Worm (Caenorhabditis elegans) whole organism, L2 larva: ENCODE results near the gene glr-6.

Experiments used
- F13H6.1 ChIP-seq: sonication (generic microtip); optimal IDR thresholded peaks from 2 replicates; lab custom pipeline; 2016; ENCODE audit warnings: missing genetic modification characterization, missing compliant biosample characterization
- R02D3.7 ChIP-seq: fragments of 150-350 bp; optimal IDR thresholded peaks from 2 replicates; lab custom pipeline; 2014; ENCODE audit warnings: missing biosample characterization, missing genetic modification characterization
- ZK546.5 ChIP-seq: sonication (generic microtip); optimal IDR thresholded peaks from 2 replicates; lab custom pipeline; 2017; ENCODE audit warnings: missing biosample characterization, missing genetic modification characterization
- alr-1 ChIP-seq: fragments of 150-350 bp; optimal IDR thresholded peaks from 2 replicates; lab custom pipeline; 2014; ENCODE audit warnings: missing biosample characterization, missing genetic modification characterization
- aly-2 ChIP-seq: fragments of 150-350 bp; optimal IDR thresholded peaks from 2 replicates; lab custom pipeline; 2014; ENCODE audit warnings: missing biosample characterization, missing genetic modification characterization
- ama-1 ChIP-seq: fragments of 150-350 bp; optimal IDR thresholded peaks from 2 replicates; lab custom pipeline; 2018; ENCODE audit warnings: inconsistent platforms
- blmp-1 ChIP-seq: sonication (generic microtip); optimal IDR thresholded peaks from 2 replicates; lab custom pipeline; 2017; ENCODE audit warnings: missing genetic modification characterization, mild to moderate bottlenecking, missing compliant biosample characterization, antibody characterized with exemption, moderate library complexity; ENCODE audit not compliant: insufficient read depth
- crh-2 ChIP-seq: sonication (generic microtip); optimal IDR thresholded peaks from 2 replicates; lab custom pipeline; 2017; ENCODE audit warnings: missing biosample characterization, missing genetic modification characterization
- elt-3 ChIP-seq: sonication (generic microtip); optimal IDR thresholded peaks from 2 replicates; lab custom pipeline; 2017; ENCODE audit warnings: missing biosample characterization, missing genetic modification characterization
- fos-1 ChIP-seq: fragments of 150-350 bp; optimal IDR thresholded peaks from 2 replicates; lab custom pipeline; 2014; ENCODE audit warnings: missing biosample characterization, missing genetic modification characterization
- gmeb-1 ChIP-seq: fragments of 150-350 bp; optimal IDR thresholded peaks from 2 replicates; lab custom pipeline; 2014; ENCODE audit warnings: missing biosample characterization, missing genetic modification characterization
- lin-13 ChIP-seq: fragments of 150-350 bp; optimal IDR thresholded peaks from 2 replicates; lab custom pipeline; 2014; ENCODE audit warnings: missing biosample characterization, missing genetic modification reagents, missing genetic modification characterization
- lin-39 ChIP-seq: fragments of 150-350 bp; optimal IDR thresholded peaks from 2 replicates; lab custom pipeline; 2014; ENCODE audit warnings: missing biosample characterization, missing genetic modification reagents, missing genetic modification characterization
- lsy-2 ChIP-seq, 2 experiments: fragments of 150-350 bp in 1 of 2; sonication (generic microtip) in 1 of 2; optimal IDR thresholded peaks; 2 replicates each; lab custom pipeline; 2014 to 2017; ENCODE audit warnings: missing biosample characterization in 2 of 2, missing genetic modification characterization in 2 of 2
- mdl-1 ChIP-seq, 2 experiments: fragments of 150-350 bp in 1 of 2; sonication (generic microtip) in 1 of 2; optimal IDR thresholded peaks; 2 replicates each; lab custom pipeline; 2017; ENCODE audit warnings: missing biosample characterization in 2 of 2, missing genetic modification characterization in 2 of 2
- nhr-12 ChIP-seq: fragments of 150-350 bp; optimal IDR thresholded peaks from 2 replicates; lab custom pipeline; 2014; ENCODE audit warnings: missing biosample characterization, missing genetic modification characterization
- nhr-21 ChIP-seq: fragments of 150-350 bp; optimal IDR thresholded peaks from 2 replicates; lab custom pipeline; 2014; ENCODE audit warnings: missing biosample characterization, missing genetic modification characterization
- peb-1 ChIP-seq: fragments of 150-350 bp; optimal IDR thresholded peaks from 2 replicates; lab custom pipeline; 2014; ENCODE audit warnings: missing biosample characterization, missing genetic modification characterization
- sem-4 ChIP-seq: fragments of 150-350 bp; optimal IDR thresholded peaks from 2 replicates; lab custom pipeline; 2014; ENCODE audit warnings: missing biosample characterization, missing genetic modification reagents, missing genetic modification characterization
- skn-1 ChIP-seq: sonication (generic microtip); optimal IDR thresholded peaks from 2 replicates; lab custom pipeline; 2017; ENCODE audit warnings: missing biosample characterization, missing genetic modification characterization
- sma-3 ChIP-seq: sonication (generic microtip); optimal IDR thresholded peaks from 2 replicates; lab custom pipeline; 2016; ENCODE audit warnings: missing genetic modification reagents, missing genetic modification characterization, missing compliant biosample characterization
- sma-9 ChIP-seq, 2 experiments: fragments of 150-350 bp in 1 of 2; sonication (generic microtip) in 1 of 2; optimal IDR thresholded peaks; 2 replicates each; lab custom pipeline; 2014 to 2016; ENCODE audit warnings: missing genetic modification characterization in 2 of 2, mild to moderate bottlenecking in 1 of 2, missing biosample characterization in 1 of 2, missing compliant biosample characterization in 1 of 2, missing genetic modification reagents in 1 of 2, moderate library complexity in 1 of 2
- unc-39 ChIP-seq: fragments of 150-350 bp; optimal IDR thresholded peaks from 2 replicates; lab custom pipeline; 2014; ENCODE audit warnings: missing biosample characterization, missing genetic modification characterization
- unc-55 ChIP-seq: fragments of 150-350 bp; sonication (generic microtip); optimal IDR thresholded peaks from 3 replicates; lab custom pipeline; 2014; ENCODE audit warnings: missing biosample characterization, missing genetic modification reagents, missing genetic modification characterization

Gene glr-6

DNA sequence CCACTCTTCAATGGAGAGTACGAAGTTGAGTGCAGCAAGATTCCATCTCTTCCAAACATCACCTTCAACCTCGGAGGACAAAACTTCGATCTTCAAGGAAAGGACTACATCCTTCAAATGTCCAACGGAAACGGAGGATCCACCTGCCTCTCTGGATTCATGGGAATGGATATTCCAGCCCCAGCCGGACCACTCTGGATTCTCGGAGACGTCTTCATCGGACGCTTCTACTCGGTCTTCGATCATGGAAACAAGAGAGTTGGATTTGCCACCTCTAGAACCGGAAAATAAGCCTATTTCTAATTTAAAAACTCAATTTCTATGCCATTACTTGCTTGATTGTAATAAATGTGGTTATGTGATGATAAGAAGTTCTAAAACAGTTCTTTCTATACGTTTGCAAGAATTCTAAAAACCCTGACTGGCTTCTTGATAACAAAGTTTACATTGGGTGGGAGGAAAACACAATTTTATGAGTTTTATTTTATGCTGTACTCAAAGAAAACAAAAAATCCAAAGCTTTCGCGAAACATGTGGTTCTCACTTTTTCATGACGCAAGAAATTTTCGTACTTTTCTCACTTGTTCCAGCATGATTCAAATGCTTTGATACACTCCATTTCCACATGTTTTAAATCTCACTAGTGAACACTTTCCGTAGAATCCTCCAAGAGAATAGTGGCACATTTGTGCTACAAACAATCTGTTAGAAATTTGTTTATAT lies 48.1 kb downstream of the glr-6 start:
- peak; percentile 52 for TF ChIP-seq crh-2 (tag; lab: Kevin White, UChicago)
- TF ChIP-seq alr-1, result no peak
- no peak for TF ChIP-seq lin-39 (tag; lab: Kevin White, UChicago)
- no peak for TF ChIP-seq unc-39 (tag; lab: Kevin White, UChicago)
- peak; percentile 49 for TF ChIP-seq sma-9 (GFP tag; optimal IDR thresholded peaks at IDR 0.05; lab: Kevin White, UChicago)
- no peak for TF ChIP-seq sma-9 (tag; optimal IDR thresholded peaks at IDR 0.05; lab: Kevin White, UChicago)
- TF ChIP-seq lsy-2 (tag; optimal IDR thresholded peaks at IDR 0.05; lab: Kevin White, UChicago), result no peak
- no peak for TF ChIP-seq nhr-12
- TF ChIP-seq R02D3.7 (tag; lab: Kevin White, UChicago), result no peak
- TF ChIP-seq F13H6.1 (tag; lab: Kevin White, UChicago), result peak; percentile 3
- TF ChIP-seq unc-55 (GFP tag; lab: Kevin White, UChicago), result no peak
- TF ChIP-seq gmeb-1 (tag; lab: Kevin White, UChicago), result peak; percentile 44
- TF ChIP-seq ZK546.5 (tag; lab: Kevin White, UChicago), result no peak
- TF ChIP-seq lin-13 (GFP tag; lab: Kevin White, UChicago), result peak; percentile 1
- peak; percentile 65 for TF ChIP-seq fos-1 (tag; lab: Kevin White, UChicago)

DNA sequence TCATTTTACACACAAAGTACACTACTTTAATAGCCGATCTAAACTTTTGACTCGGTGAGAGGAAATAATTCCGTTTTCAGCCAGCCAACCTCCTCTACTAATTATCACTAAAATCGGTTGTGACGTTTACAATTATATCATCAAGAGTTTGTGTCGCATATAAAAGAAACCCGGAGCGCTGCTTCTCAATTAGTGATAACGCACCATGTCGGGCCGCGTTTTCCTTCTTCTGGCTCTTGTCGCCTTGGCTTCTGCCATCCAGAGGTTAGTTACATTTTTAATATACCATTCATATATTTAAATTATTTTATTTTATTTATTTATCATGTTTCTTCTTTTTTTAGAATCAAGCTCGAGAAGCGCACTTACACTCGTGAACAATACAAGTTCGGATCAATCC lies 49.5 kb downstream of the glr-6 start, which contains the start of gene asp-3:
Gene asp-3 (plus strand): TSS at position 79 of the 400 bp plus-strand sequence.
- TF ChIP-seq fos-1 (tag; lab: Kevin White, UChicago), result peak; percentile 15
- no peak for TF ChIP-seq aly-2 (tag; lab: Kevin White, UChicago)
- peak; percentile 14 for TF ChIP-seq gmeb-1 (tag; lab: Kevin White, UChicago)
- TF ChIP-seq, all 48 proteins: peak for 2

DNA sequence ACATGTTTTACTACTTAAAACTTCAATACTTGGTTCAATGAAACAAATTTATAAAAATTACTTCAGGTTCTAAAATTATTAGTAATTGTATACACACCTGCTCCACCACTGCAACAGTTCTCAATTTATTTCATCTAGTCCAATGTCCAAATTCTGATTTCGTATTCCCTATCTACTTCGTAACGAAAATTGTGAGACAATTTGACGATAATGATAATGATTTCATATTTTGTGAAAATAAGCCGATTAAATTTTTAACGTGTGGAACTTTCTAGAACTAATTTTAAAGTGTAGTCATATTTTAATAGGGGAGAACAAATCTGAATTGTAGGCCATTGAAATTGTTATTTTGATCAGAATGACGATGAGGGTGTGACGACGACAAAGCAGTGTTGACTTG lies 50.1 kb downstream of the glr-6 start:
- TF ChIP-seq aly-2 (tag; lab: Kevin White, UChicago) (no peak), sma-3 (GFP tag; lab: Kevin White, UChicago) (no peak), ama-1 (lab: Kevin White, UChicago) (no peak), sem-4 (tag; lab: Kevin White, UChicago) (no peak), blmp-1 (tag; lab: Kevin White, UChicago) (no peak), skn-1 (no peak), mdl-1 (tag; optimal IDR thresholded peaks at IDR 0.05; lab: Kevin White, UChicago) (no peak), elt-3 (no peak), crh-2 (tag; lab: Kevin White, UChicago) (peak; percentile 42)
- TF ChIP-seq, all 48 proteins: peak for 1

DNA sequence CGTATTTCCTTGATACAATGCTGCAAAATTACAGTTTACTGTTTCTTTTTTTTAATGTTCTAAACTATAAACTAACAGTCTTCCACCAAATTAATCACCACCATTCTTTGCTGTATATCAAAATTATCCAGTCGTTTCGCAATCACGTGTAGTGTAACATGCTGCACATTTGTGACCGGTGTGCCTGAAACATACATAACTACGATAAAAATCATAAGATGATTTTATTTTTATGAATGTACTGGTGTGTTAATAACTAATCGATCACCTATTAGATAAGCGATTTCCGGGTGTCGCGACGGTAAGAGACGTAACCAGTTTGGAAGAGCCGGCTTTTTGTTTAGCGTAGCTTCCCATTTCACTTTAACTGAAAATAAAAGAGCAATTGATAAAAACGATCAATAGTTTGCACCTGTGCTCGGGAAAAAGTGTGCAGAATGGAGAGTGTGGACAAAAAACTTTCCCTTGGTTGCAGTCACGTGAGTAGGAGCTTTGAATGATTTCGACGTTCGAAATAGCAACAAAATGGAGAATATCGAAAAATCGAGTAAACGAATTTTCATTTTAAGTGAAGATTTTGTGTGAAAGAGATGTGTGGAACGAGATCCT lies 51.5 kb downstream of the glr-6 start, which contains the start of gene sgca-1:
Gene sgca-1 (minus strand): TSS at position 584 of the 609 bp plus-strand sequence.
- TF ChIP-seq mdl-1 (tag; optimal IDR thresholded peaks at IDR 0.05; lab: Kevin White, UChicago) (peak in 1 of 2 experiments; percentile 1), peb-1 (tag; lab: Kevin White, UChicago) (no peak), F13H6.1 (tag; lab: Kevin White, UChicago) (peak; percentile 26), nhr-21 (tag; lab: Kevin White, UChicago) (no peak), lsy-2 (tag; optimal IDR thresholded peaks at IDR 0.05; lab: Kevin White, UChicago) (no peak), sma-9 (GFP tag; optimal IDR thresholded peaks at IDR 0.05; lab: Kevin White, UChicago) (peak; percentile 59), sma-9 (tag; optimal IDR thresholded peaks at IDR 0.05; lab: Kevin White, UChicago) (no peak), gmeb-1 (tag; lab: Kevin White, UChicago) (peak; percentile 53), crh-2 (tag; lab: Kevin White, UChicago) (peak; percentile 34), ama-1 (lab: Kevin White, UChicago) (peak; percentile 1), sem-4 (tag; lab: Kevin White, UChicago) (no peak), sma-3 (GFP tag; lab: Kevin White, UChicago) (peak; percentile 7), fos-1 (tag; lab: Kevin White, UChicago) (peak; percentile 69)
